Fruit fly (Drosophila melanogaster): ENCODE results near the gene Naa60.

DNA sequence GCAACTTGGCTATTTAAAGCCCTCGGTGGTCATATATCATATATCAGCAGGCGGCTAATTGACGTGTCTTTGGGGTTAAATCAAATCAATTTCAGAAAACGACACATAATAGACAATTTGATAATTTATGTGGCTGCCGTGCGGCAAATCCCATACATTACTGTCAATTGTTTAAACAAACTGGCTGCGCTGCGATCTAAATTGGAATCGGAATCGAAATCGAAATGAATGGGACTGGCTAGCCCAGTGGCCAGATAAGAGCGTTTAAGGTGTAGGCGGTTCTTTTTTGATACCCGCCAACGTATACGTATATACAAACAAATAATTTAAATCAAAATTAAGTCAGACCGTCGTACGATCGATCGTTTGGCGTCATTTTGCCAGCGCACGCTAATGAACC lies 41.7 kb downstream of the Naa60 start:
- TF ChIP-seq CG13424 (tag; optimal IDR thresholded peaks at IDR 0.05) (no peak), fd96Cb (tag; optimal IDR thresholded peaks at IDR 0.05) (no peak), CG2199 (GFP tag; IDR thresholded peaks at IDR 0.05) (no peak), CG8281 (tag; optimal IDR thresholded peaks at IDR 0.05) (no peak), CG18476 (GFP tag; optimal IDR thresholded peaks at IDR 0.05) (no peak), Ravus (GFP tag; IDR thresholded peaks at IDR 0.05) (no peak), CG2889 (GFP tag; IDR thresholded peaks at IDR 0.05) (no peak), CG33213 (GFP tag; optimal IDR thresholded peaks at IDR 0.05) (no peak), dmrt99B (tag; optimal IDR thresholded peaks at IDR 0.05) (no peak), rib (GFP tag; IDR thresholded peaks at IDR 0.05) (no peak), lbe (GFP tag; optimal IDR thresholded peaks at IDR 0.05) (no peak), jumu (GFP tag; optimal IDR thresholded peaks at IDR 0.05) (no peak), nau (GFP tag; optimal IDR thresholded peaks at IDR 0.05) (no peak), CG7987 (GFP tag; optimal IDR thresholded peaks at IDR 0.05) (no peak)
